Worm (Caenorhabditis elegans) whole organism, early embryonic: ENCODE data around the gene ddx-23.

Source experiments
- ama-1 ChIP-seq: fragments of 150-350 bp; optimal IDR thresholded peaks from 2 replicates; lab custom pipeline; 2014
- ceh-36 ChIP-seq: sonication (generic microtip); optimal IDR thresholded peaks from 2 replicates; lab custom pipeline; 2016; ENCODE audit warnings: missing genetic modification characterization, inconsistent platforms, missing compliant biosample characterization
- flt-1 ChIP-seq: fragments of 200-800 bp; sonication (Bioruptor generic); IDR thresholded peaks from 2 replicates; pipeline ENCODE4 v1.3.6; 2022; ENCODE audit warnings: missing genetic modification characterization, missing compliant biosample characterization
- hmbx-1 ChIP-seq: sonication (generic microtip); optimal IDR thresholded peaks from 2 replicates; lab custom pipeline; 2016; ENCODE audit warnings: mild to moderate bottlenecking, missing genetic modification characterization, missing compliant biosample characterization
- hmg-4 ChIP-seq: fragments of 200-800 bp; sonication (Bioruptor generic); optimal IDR thresholded peaks from 2 replicates; lab custom pipeline; 2018; ENCODE audit warnings: mild to moderate bottlenecking, missing genetic modification characterization, missing compliant biosample characterization
- hnd-1 ChIP-seq: sonication (generic microtip); optimal IDR thresholded peaks from 2 replicates; lab custom pipeline; 2016; ENCODE audit warnings: missing genetic modification characterization, missing compliant biosample characterization
- pes-1 ChIP-seq: fragments of 200-800 bp; sonication (Bioruptor generic); IDR thresholded peaks from 2 replicates; pipeline ENCODE4 v1.3.6; 2022; ENCODE audit warnings: missing genetic modification reagents, missing genetic modification characterization, missing compliant biosample characterization
- scrt-1 ChIP-seq: fragments of 200-800 bp; sonication (Bioruptor generic); IDR thresholded peaks from 2 replicates; pipeline ENCODE4 v1.3.6; 2022; ENCODE audit warnings: missing genetic modification characterization, missing compliant biosample characterization
- sea-1 ChIP-seq: fragments of 200-800 bp; sonication (Bioruptor generic); conservative IDR thresholded peaks from 2 replicates; pipeline ENCODE4 v1.3.6; 2022; ENCODE audit warnings: missing genetic modification characterization, missing compliant biosample characterization
- tbx-37 ChIP-seq: fragments of 200-800 bp; sonication (Bioruptor generic); conservative IDR thresholded peaks from 2 replicates; pipeline ENCODE4 v1.3.6; 2022; ENCODE audit warnings: missing genetic modification reagents, missing genetic modification characterization, missing compliant biosample characterization

ce11 chrIII:5834053-5834452, 19.0 kb downstream of the ddx-23 start, which contains the start of gene R12B2.6:
- TF ChIP-seq ceh-36 (tag; lab: Kevin White, UChicago), result no peak
- TF ChIP-seq hmbx-1, result no peak
- TF ChIP-seq flt-1 (GFP tag; lab: Robert Waterston, UW), result no peak
- TF ChIP-seq sea-1 (GFP tag; lab: Robert Waterston, UW), result no peak
- TF ChIP-seq ama-1, result no peak
- TF ChIP-seq hmg-4, result no peak
- TF ChIP-seq hnd-1 (tag; lab: Kevin White, UChicago), result no peak
- no peak for TF ChIP-seq scrt-1 (GFP tag; lab: Robert Waterston, UW)
- no peak for TF ChIP-seq pes-1 (GFP tag; lab: Robert Waterston, UW)
- TF ChIP-seq tbx-37, result no peak
